Worm (Caenorhabditis elegans): ENCODE measurements around the gene dnj-5.
A peak's percentile ranks its signal among the peaks of the same experiment; 100 is the strongest.

- TF ChIP-seq unc-62 (GFP tag; optimal IDR thresholded peaks at IDR 0.05) (no peak), lir-3 (tag; optimal IDR thresholded peaks at IDR 0.05; ENCODE audit: poor library complexity) (no peak), ceh-82 (tag; optimal IDR thresholded peaks at IDR 0.05) (peak in 1 of 3 experiments; percentile 5), nhr-237 (tag; optimal IDR thresholded peaks at IDR 0.05) (no peak), ztf-4 (tag; optimal IDR thresholded peaks at IDR 0.05) (no peak), snu-23 (GFP tag; optimal IDR thresholded peaks at IDR 0.05) (peak; percentile 14), unc-130 (tag; optimal IDR thresholded peaks at IDR 0.05) (no peak)
These were observed 32.4 kb downstream of the dnj-5 start for ce11 chrII:6825732-6826131.
